Worm (Caenorhabditis elegans) whole organism, L2 larva: ENCODE data around the gene F35H8.4.

Source experiments
- egl-27 ChIP-seq: sonication (generic microtip); optimal IDR thresholded peaks from 3 replicates; lab custom pipeline; 2017; ENCODE audit warnings: missing biosample characterization, missing genetic modification reagents, missing genetic modification characterization
- elt-1 ChIP-seq: fragments of 150-350 bp; optimal IDR thresholded peaks from 2 replicates; lab custom pipeline; 2014; ENCODE audit warnings: missing biosample characterization, missing genetic modification characterization
- lin-39 ChIP-seq: fragments of 150-350 bp; optimal IDR thresholded peaks from 2 replicates; lab custom pipeline; 2014; ENCODE audit warnings: missing biosample characterization, missing genetic modification reagents, missing genetic modification characterization
- mab-5 ChIP-seq: fragments of 150-350 bp; optimal IDR thresholded peaks from 2 replicates; lab custom pipeline; 2014; ENCODE audit warnings: missing biosample characterization, missing genetic modification characterization
- snpc-4 ChIP-seq: fragments of 150-350 bp; optimal IDR thresholded peaks from 2 replicates; lab custom pipeline; 2014; ENCODE audit warnings: missing biosample characterization, missing genetic modification characterization
- unc-62 ChIP-seq: fragments of 150-350 bp; optimal IDR thresholded peaks from 2 replicates; lab custom pipeline; 2014; ENCODE audit warnings: missing biosample characterization, missing genetic modification reagents, missing genetic modification characterization
- ztf-11 ChIP-seq: sonication (generic microtip); optimal IDR thresholded peaks from 2 replicates; lab custom pipeline; 2017; ENCODE audit warnings: missing biosample characterization, missing genetic modification characterization

DNA sequence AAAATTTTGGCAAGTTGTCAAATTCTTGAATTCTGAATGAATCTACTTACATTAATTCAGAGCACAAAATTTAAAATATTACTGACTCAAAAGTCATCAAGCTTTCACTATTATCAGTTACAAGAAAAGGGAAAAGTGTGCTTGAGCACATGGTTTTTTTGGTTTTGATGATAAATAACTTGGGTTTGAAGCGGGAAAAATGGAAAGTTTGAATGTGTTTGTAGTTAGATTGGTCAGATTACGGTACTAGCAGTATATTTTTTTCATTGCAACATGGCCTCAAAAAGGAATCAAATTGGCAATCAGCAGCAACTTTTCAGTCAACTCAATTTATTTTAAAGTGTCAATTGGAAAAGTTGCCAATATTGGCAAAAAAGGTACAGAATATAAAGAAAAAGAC lies 44.9 kb upstream of the F35H8.4 start:
- TF ChIP-seq unc-62 (GFP tag; lab: Kevin White, UChicago) (no peak), mab-5 (no peak), lin-39 (tag; lab: Kevin White, UChicago) (no peak), egl-27 (no peak), ztf-11 (no peak), elt-1 (tag; lab: Kevin White, UChicago) (no peak), snpc-4 (tag; lab: Kevin White, UChicago) (no peak)
